Worm (Caenorhabditis elegans): ENCODE data around the gene F45E1.4.

Gene F45E1.4

DNA sequence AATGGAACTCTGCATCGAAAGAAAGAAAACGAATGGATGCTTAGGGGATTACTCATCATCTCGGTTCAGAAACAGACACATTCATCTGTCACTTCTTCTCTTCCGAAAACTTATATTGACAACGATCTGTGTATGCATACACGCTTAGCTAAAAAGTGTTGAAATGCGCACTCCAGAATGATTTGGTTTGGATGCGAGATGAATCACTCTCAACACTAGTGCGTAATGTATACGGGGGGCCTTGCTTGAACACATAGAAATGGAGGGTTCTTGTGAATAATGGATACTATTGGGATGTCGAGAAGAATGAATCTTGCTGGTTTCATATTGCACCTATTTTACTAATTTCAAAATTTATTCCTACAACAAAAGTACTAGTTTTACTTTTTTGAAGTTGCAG, 21.8 kb upstream of the F45E1.4 start:
- peak; percentile 7 for TF ChIP-seq unc-55 (GFP tag; optimal IDR thresholded peaks at IDR 0.05)
- no peak for TF ChIP-seq ets-4 (tag; optimal IDR thresholded peaks at IDR 0.05)

- TF ChIP-seq rnt-1 (tag; optimal IDR thresholded peaks at IDR 0.05), result peak; percentile 6
- no peak for TF ChIP-seq hlh-6 (tag; optimal IDR thresholded peaks at IDR 0.05)
- TF ChIP-seq sdc-2 (tag; optimal IDR thresholded peaks at IDR 0.05), result no peak
- TF ChIP-seq fax-1 (tag; optimal IDR thresholded peaks at IDR 0.05), result no peak
- TF ChIP-seq unc-42 (tag; optimal IDR thresholded peaks at IDR 0.05), result no peak
Observed at ce11 chrX:7965449-7965848, 20.3 kb upstream of the F45E1.4 start.

DNA sequence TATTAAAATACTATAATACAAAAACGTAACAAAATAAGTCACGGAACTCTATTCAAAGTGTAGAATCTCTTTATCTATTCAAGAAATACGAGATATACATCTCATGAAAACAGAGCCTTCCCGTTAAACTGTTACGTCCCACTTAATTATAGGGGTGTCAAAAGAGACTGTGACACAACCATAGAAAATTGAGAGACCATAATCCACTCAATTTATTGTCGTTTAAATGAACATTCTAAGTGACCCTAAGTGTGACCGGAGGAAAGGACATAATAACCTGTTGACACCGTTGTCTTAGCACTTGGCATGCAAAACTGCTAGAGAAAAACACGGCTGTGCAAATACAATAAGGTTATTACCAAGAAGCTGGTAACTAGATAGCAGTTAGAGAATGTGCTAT, 17.2 kb upstream of the F45E1.4 start:
- no peak for TF ChIP-seq lim-6 (tag; optimal IDR thresholded peaks at IDR 0.05)
- no peak for TF ChIP-seq ceh-24 (tag; optimal IDR thresholded peaks at IDR 0.05)
- no peak for TF ChIP-seq ahr-1 (tag; optimal IDR thresholded peaks at IDR 0.05)
- TF ChIP-seq pax-1 (tag; optimal IDR thresholded peaks at IDR 0.05), result no peak
- TF ChIP-seq ceh-34 (tag; optimal IDR thresholded peaks at IDR 0.05), result no peak
- no peak for TF ChIP-seq fax-1 (tag; optimal IDR thresholded peaks at IDR 0.05)
- TF ChIP-seq pros-1 (tag; optimal IDR thresholded peaks at IDR 0.05), result no peak
- TF ChIP-seq ztf-16 (tag; optimal IDR thresholded peaks at IDR 0.05), result no peak
- TF ChIP-seq dve-1 (tag; optimal IDR thresholded peaks at IDR 0.05), result no peak
- TF ChIP-seq unc-3 (GFP tag; conservative IDR thresholded peaks at IDR 0.05), result no peak
- no peak for TF ChIP-seq unc-3 (tag; optimal IDR thresholded peaks at IDR 0.05)
- no peak for TF ChIP-seq elt-4 (tag; optimal IDR thresholded peaks at IDR 0.05)
- no peak for TF ChIP-seq lin-11 (tag; optimal IDR thresholded peaks at IDR 0.05)
- no peak for TF ChIP-seq C38D4.7 (GFP tag; optimal IDR thresholded peaks at IDR 0.05)
- no peak for TF ChIP-seq hlh-13 (GFP tag; optimal IDR thresholded peaks at IDR 0.05)
- no peak for TF ChIP-seq fkh-6 (tag; optimal IDR thresholded peaks at IDR 0.05)
- no peak for TF ChIP-seq elt-2 (tag; optimal IDR thresholded peaks at IDR 0.05)

- TF ChIP-seq sdc-2 (tag; optimal IDR thresholded peaks at IDR 0.05) (no peak), nhr-232 (tag; optimal IDR thresholded peaks at IDR 0.05) (no peak), rnt-1 (tag; optimal IDR thresholded peaks at IDR 0.05) (no peak), ets-4 (tag; optimal IDR thresholded peaks at IDR 0.05) (no peak), unc-86 (tag; optimal IDR thresholded peaks at IDR 0.05) (no peak), pha-2 (tag; optimal IDR thresholded peaks at IDR 0.05) (no peak), lin-11 (tag; optimal IDR thresholded peaks at IDR 0.05) (no peak)
Observed at ce11 chrX:7975741-7976140, 10.0 kb upstream of the F45E1.4 start.

- TF ChIP-seq ztf-16 (tag; optimal IDR thresholded peaks at IDR 0.05) (no peak), elt-4 (tag; optimal IDR thresholded peaks at IDR 0.05) (no peak), C08G9.2 (tag; optimal IDR thresholded peaks at IDR 0.05) (no peak), K09A11.1 (tag; optimal IDR thresholded peaks at IDR 0.05; ENCODE audit: insufficient read depth) (no peak), K02D7.2 (tag; optimal IDR thresholded peaks at IDR 0.05) (no peak), npax-4 (tag; optimal IDR thresholded peaks at IDR 0.05) (no peak), fkh-6 (tag; optimal IDR thresholded peaks at IDR 0.05) (no peak), dve-1 (tag; optimal IDR thresholded peaks at IDR 0.05) (no peak), ceh-6 (GFP tag; optimal IDR thresholded peaks at IDR 0.05) (no peak), tbx-2 (tag; optimal IDR thresholded peaks at IDR 0.05) (no peak), sox-2 (GFP tag; IDR thresholded peaks at IDR 0.05) (no peak), eyg-1 (tag; optimal IDR thresholded peaks at IDR 0.05) (no peak), ceh-48 (tag; optimal IDR thresholded peaks at IDR 0.05) (no peak), unc-86 (tag; optimal IDR thresholded peaks at IDR 0.05) (no peak), ceh-30 (tag; optimal IDR thresholded peaks at IDR 0.05) (no peak), F13H6.1 (tag; optimal IDR thresholded peaks at IDR 0.05) (no peak), pros-1 (tag; optimal IDR thresholded peaks at IDR 0.05) (no peak), elt-2 (tag; optimal IDR thresholded peaks at IDR 0.05) (no peak)
Observed at ce11 chrX:7976400-7976799, 9.4 kb upstream of the F45E1.4 start, which contains the start of gene F45E1.5. Gene F45E1.5 (plus strand): TSS chrX:7976700.

Measured in whole organism, late embryonic.